Fruit fly (Drosophila melanogaster) whole organism, prepupa: ENCODE results near the gene CG42633.

Experiments used
- CG32006 ChIP-seq: fragments of 200-800 bp; sonication (Bioruptor generic); optimal IDR thresholded peaks from 3 replicates; lab custom pipeline; 2017; ENCODE audit warnings: missing biosample characterization, mild to moderate bottlenecking, missing genetic modification characterization
- CG34406 ChIP-seq: fragments of 200-800 bp; sonication (Bioruptor generic); optimal IDR thresholded peaks from 3 replicates; lab custom pipeline; 2016; ENCODE audit warnings: missing biosample characterization, missing genetic modification characterization
- CG6276 ChIP-seq: fragments of 200-800 bp; sonication (Bioruptor generic); optimal IDR thresholded peaks from 2 replicates; lab custom pipeline; 2017; ENCODE audit warnings: missing biosample characterization, mild to moderate bottlenecking, missing genetic modification characterization
- CG7368 ChIP-seq: fragments of 200-800 bp; sonication (Bioruptor generic); optimal IDR thresholded peaks from 3 replicates; lab custom pipeline; 2016; ENCODE audit warnings: missing biosample characterization, missing genetic modification characterization
- CG8119 ChIP-seq: fragments of 200-800 bp; sonication (Bioruptor generic); IDR thresholded peaks from 3 replicates; pipeline ENCODE4 v1.3.6; 2022; ENCODE audit warnings: missing biosample characterization, missing genetic modification characterization
- CG9139 ChIP-seq: fragments of 200-800 bp; sonication (Bioruptor generic); optimal IDR thresholded peaks from 3 replicates; lab custom pipeline; 2017; ENCODE audit warnings: missing biosample characterization, mild to moderate bottlenecking, missing genetic modification characterization
- Eip75B ChIP-seq: fragments of 200-800 bp; sonication (Bioruptor generic); optimal IDR thresholded peaks from 3 replicates; lab custom pipeline; 2016; ENCODE audit warnings: missing biosample characterization, missing genetic modification characterization
- Eip93F ChIP-seq: fragments of 200-800 bp; sonication (Bioruptor generic); optimal IDR thresholded peaks from 2 replicates; lab custom pipeline; 2016; ENCODE audit warnings: missing biosample characterization, mild to moderate bottlenecking, missing genetic modification characterization
- Ets21C ChIP-seq: fragments of 200-800 bp; sonication (Bioruptor generic); optimal IDR thresholded peaks from 3 replicates; lab custom pipeline; 2016; ENCODE audit warnings: missing biosample characterization, missing genetic modification characterization
- Hr38 ChIP-seq: sonication (Bioruptor generic); optimal IDR thresholded peaks from 2 replicates; lab custom pipeline; 2016; ENCODE audit warnings: missing biosample characterization, missing genetic modification characterization
- Hr39 ChIP-seq: fragments of 200-800 bp; sonication (Bioruptor generic); optimal IDR thresholded peaks from 2 replicates; lab custom pipeline; 2016; ENCODE audit warnings: missing biosample characterization, missing genetic modification characterization
- Sox102F ChIP-seq: fragments of 200-800 bp; sonication (Bioruptor generic); optimal IDR thresholded peaks from 2 replicates; lab custom pipeline; 2016; ENCODE audit warnings: missing biosample characterization, mild to moderate bottlenecking, missing genetic modification characterization
- Sox15 ChIP-seq: fragments of 200-800 bp; sonication (Bioruptor generic); optimal IDR thresholded peaks from 3 replicates; lab custom pipeline; 2016; ENCODE audit warnings: missing biosample characterization, missing genetic modification characterization
- achi ChIP-seq: fragments of 200-800 bp; sonication (Bioruptor generic); optimal IDR thresholded peaks from 3 replicates; lab custom pipeline; 2016; ENCODE audit warnings: missing biosample characterization, missing genetic modification characterization
- dsx ChIP-seq: fragments of 200-800 bp; optimal IDR thresholded peaks from 3 replicates; lab custom pipeline; 2019; ENCODE audit warnings: missing biosample characterization, mild to moderate bottlenecking, missing genetic modification characterization, moderate library complexity; ENCODE audit not compliant: poor library complexity, severe bottlenecking
- esn ChIP-seq: fragments of 200-800 bp; sonication (Bioruptor generic); optimal IDR thresholded peaks from 2 replicates; lab custom pipeline; 2016; ENCODE audit warnings: missing biosample characterization, mild to moderate bottlenecking, missing genetic modification characterization, moderate library complexity
- lz ChIP-seq: fragments of 200-800 bp; sonication (Bioruptor generic); optimal IDR thresholded peaks from 3 replicates; lab custom pipeline; 2016; ENCODE audit warnings: missing biosample characterization, missing genetic modification characterization
- pdm3 ChIP-seq: fragments of 200-800 bp; sonication (Bioruptor generic); optimal IDR thresholded peaks from 3 replicates; lab custom pipeline; 2016; ENCODE audit warnings: missing biosample characterization, missing genetic modification characterization
- svp ChIP-seq: fragments of 200-800 bp; sonication (Bioruptor generic); peaks from one replicate; lab custom pipeline; 2016; ENCODE audit warnings: missing biosample characterization, missing genetic modification characterization
- vri ChIP-seq: fragments of 200-800 bp; sonication (Bioruptor generic); optimal IDR thresholded peaks from 3 replicates; lab custom pipeline; 2016; ENCODE audit warnings: missing biosample characterization, mild to moderate bottlenecking, missing genetic modification characterization

The CG42633 gene

DNA sequence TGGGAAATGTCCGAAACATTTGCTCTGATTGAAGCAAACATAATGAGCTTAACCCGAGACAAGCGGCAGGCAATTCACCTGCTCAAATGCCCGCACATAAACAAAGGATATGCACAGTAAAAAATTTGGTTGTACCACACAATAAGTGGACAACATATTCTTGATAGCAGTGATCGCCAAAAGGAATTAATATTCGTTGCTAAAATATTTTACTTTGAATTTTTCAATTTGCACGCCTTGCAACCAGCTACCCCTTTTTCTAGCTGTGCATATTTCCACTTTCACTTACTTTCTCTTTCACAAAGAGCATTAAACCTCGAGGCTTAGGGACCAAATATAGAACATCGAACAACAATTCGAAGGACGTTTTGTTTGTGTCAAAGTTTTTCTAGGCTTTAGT is 34.4 kb downstream of the CG42633 start:
- TF ChIP-seq CG8119 (GFP tag; lab: Robert Waterston, UW) (no peak), pdm3 (GFP tag; lab: Kevin White, UChicago) (no peak), esn (GFP tag; lab: Kevin White, UChicago) (no peak), CG6276 (no peak), CG9139 (GFP tag; lab: Kevin White, UChicago) (no peak), Eip75B (GFP tag; lab: Kevin White, UChicago) (no peak), CG32006 (GFP tag; lab: Kevin White, UChicago) (peak; percentile 9), dsx (no peak), lz (no peak), Hr39 (peak; percentile 10), Sox102F (GFP tag; lab: Kevin White, UChicago) (no peak), Hr38 (GFP tag; lab: Kevin White, UChicago) (no peak), svp (GFP tag; lab: Kevin White, UChicago) (peak; percentile 42), Ets21C (GFP tag; lab: Kevin White, UChicago) (no peak), CG7368 (no peak), vri (GFP tag; lab: Kevin White, UChicago) (no peak), Sox15 (GFP tag; lab: Kevin White, UChicago) (no peak)

dm6 chr3R:10735857-10736256 is 46.2 kb downstream of the CG42633 start, which contains the start of gene tomboy20:
TSS of gene tomboy20 (minus strand) at chr3R:10735957.
- no peak for TF ChIP-seq achi (GFP tag; lab: Kevin White, UChicago)
- no peak for TF ChIP-seq Eip93F (GFP tag; lab: Kevin White, UChicago)
- TF ChIP-seq CG34406, result no peak
